Fruit fly (Drosophila melanogaster) whole organism, prepupa: Measurements from ENCODE around the gene Ork1.

Experiments
- CG10631 ChIP-seq: fragments of 200-800 bp; sonication (Bioruptor generic); optimal IDR thresholded peaks from 2 replicates; lab custom pipeline; 2016; ENCODE audit warnings: missing biosample characterization, missing genetic modification characterization
- CG11294 ChIP-seq: fragments of 200-800 bp; sonication (Bioruptor generic); IDR thresholded peaks from 2 replicates; pipeline ENCODE4 v1.3.6; 2022; ENCODE audit warnings: missing biosample characterization, missing genetic modification characterization
- CG16779 ChIP-seq: fragments of 200-800 bp; sonication (Bioruptor generic); optimal IDR thresholded peaks from 3 replicates; lab custom pipeline; 2017; ENCODE audit warnings: missing biosample characterization, mild to moderate bottlenecking, missing genetic modification characterization
- CG3032 ChIP-seq: fragments of 200-800 bp; optimal IDR thresholded peaks from 2 replicates; lab custom pipeline; 2019; ENCODE audit warnings: missing biosample characterization, mild to moderate bottlenecking, missing genetic modification characterization, moderate library complexity
- CG31627 ChIP-seq: fragments of 200-800 bp; sonication (Bioruptor generic); optimal IDR thresholded peaks from 3 replicates; lab custom pipeline; 2016; ENCODE audit warnings: missing biosample characterization, missing genetic modification characterization
- CG34406 ChIP-seq: fragments of 200-800 bp; sonication (Bioruptor generic); optimal IDR thresholded peaks from 3 replicates; lab custom pipeline; 2016; ENCODE audit warnings: missing biosample characterization, missing genetic modification characterization
- CG3919 ChIP-seq: fragments of 200-800 bp; sonication (Bioruptor generic); optimal IDR thresholded peaks from 3 replicates; lab custom pipeline; 2016; ENCODE audit warnings: missing biosample characterization, missing genetic modification characterization
- CG6276 ChIP-seq: fragments of 200-800 bp; sonication (Bioruptor generic); optimal IDR thresholded peaks from 2 replicates; lab custom pipeline; 2017; ENCODE audit warnings: missing biosample characterization, mild to moderate bottlenecking, missing genetic modification characterization
- CG6792 ChIP-seq: fragments of 200-800 bp; sonication (Bioruptor generic); optimal IDR thresholded peaks from 3 replicates; lab custom pipeline; 2016; ENCODE audit warnings: missing biosample characterization, missing genetic modification characterization
- CG6808 ChIP-seq: fragments of 200-800 bp; sonication (Bioruptor generic); optimal IDR thresholded peaks from 3 replicates; lab custom pipeline; 2017; ENCODE audit warnings: missing biosample characterization, missing genetic modification characterization, mild to moderate bottlenecking, moderate library complexity, missing genetic modification reagents
- CG6854 ChIP-seq: fragments of 200-800 bp; sonication (Bioruptor generic); optimal IDR thresholded peaks from 2 replicates; lab custom pipeline; 2017; ENCODE audit warnings: missing biosample characterization, mild to moderate bottlenecking, missing genetic modification characterization
- CG8119 ChIP-seq: fragments of 200-800 bp; sonication (Bioruptor generic); IDR thresholded peaks from 3 replicates; pipeline ENCODE4 v1.3.6; 2022; ENCODE audit warnings: missing biosample characterization, missing genetic modification characterization
- CG8319 ChIP-seq: fragments of 200-800 bp; sonication (Bioruptor generic); optimal IDR thresholded peaks from 3 replicates; lab custom pipeline; 2016; ENCODE audit warnings: missing biosample characterization, missing genetic modification characterization
- CG9139 ChIP-seq: fragments of 200-800 bp; sonication (Bioruptor generic); optimal IDR thresholded peaks from 3 replicates; lab custom pipeline; 2017; ENCODE audit warnings: missing biosample characterization, mild to moderate bottlenecking, missing genetic modification characterization
- Eip75B ChIP-seq: fragments of 200-800 bp; sonication (Bioruptor generic); optimal IDR thresholded peaks from 3 replicates; lab custom pipeline; 2016; ENCODE audit warnings: missing biosample characterization, missing genetic modification characterization
- Eip78C ChIP-seq: fragments of 200-800 bp; sonication (Bioruptor generic); peaks from one replicate; lab custom pipeline; 2016; ENCODE audit warnings: missing biosample characterization, missing genetic modification characterization
- Eip93F ChIP-seq: fragments of 200-800 bp; sonication (Bioruptor generic); optimal IDR thresholded peaks from 2 replicates; lab custom pipeline; 2016; ENCODE audit warnings: missing biosample characterization, mild to moderate bottlenecking, missing genetic modification characterization
- Ets21C ChIP-seq: fragments of 200-800 bp; sonication (Bioruptor generic); optimal IDR thresholded peaks from 3 replicates; lab custom pipeline; 2016; ENCODE audit warnings: missing biosample characterization, missing genetic modification characterization
- Gug ChIP-seq: fragments of 200-800 bp; sonication (Bioruptor generic); IDR thresholded peaks from 2 replicates; pipeline ENCODE4 v1.3.6; 2022; ENCODE audit warnings: missing biosample characterization, missing genetic modification characterization
- Hr4 ChIP-seq: fragments of 200-800 bp; sonication (Bioruptor generic); optimal IDR thresholded peaks from 3 replicates; lab custom pipeline; 2016; ENCODE audit warnings: missing biosample characterization, missing genetic modification characterization
- Met ChIP-seq: fragments of 200-800 bp; sonication (Bioruptor generic); optimal IDR thresholded peaks from 3 replicates; lab custom pipeline; 2016; ENCODE audit warnings: missing biosample characterization, missing genetic modification characterization
- OdsH ChIP-seq: fragments of 200-800 bp; sonication (Bioruptor generic); optimal IDR thresholded peaks from 3 replicates; lab custom pipeline; 2016; ENCODE audit warnings: missing biosample characterization, missing genetic modification characterization
- Sox102F ChIP-seq: fragments of 200-800 bp; sonication (Bioruptor generic); optimal IDR thresholded peaks from 2 replicates; lab custom pipeline; 2016; ENCODE audit warnings: missing biosample characterization, mild to moderate bottlenecking, missing genetic modification characterization
- Sox14 ChIP-seq: fragments of 200-800 bp; sonication (Bioruptor generic); optimal IDR thresholded peaks from 3 replicates; lab custom pipeline; 2016; ENCODE audit warnings: missing biosample characterization, missing genetic modification characterization
- Sox15 ChIP-seq: fragments of 200-800 bp; sonication (Bioruptor generic); optimal IDR thresholded peaks from 3 replicates; lab custom pipeline; 2016; ENCODE audit warnings: missing biosample characterization, missing genetic modification characterization
- achi ChIP-seq: fragments of 200-800 bp; sonication (Bioruptor generic); optimal IDR thresholded peaks from 3 replicates; lab custom pipeline; 2016; ENCODE audit warnings: missing biosample characterization, missing genetic modification characterization
- acj6 ChIP-seq: fragments of 200-800 bp; sonication (Bioruptor generic); optimal IDR thresholded peaks from 3 replicates; lab custom pipeline; 2016; ENCODE audit warnings: missing biosample characterization, missing genetic modification characterization
- cyc ChIP-seq: fragments of 200-800 bp; sonication (Bioruptor generic); optimal IDR thresholded peaks from 3 replicates; lab custom pipeline; 2016; ENCODE audit warnings: missing biosample characterization, missing genetic modification characterization
- dac ChIP-seq: fragments of 200-800 bp; sonication (Bioruptor generic); optimal IDR thresholded peaks from 2 replicates; lab custom pipeline; 2017; ENCODE audit warnings: missing biosample characterization, mild to moderate bottlenecking, missing genetic modification characterization
- dsx ChIP-seq: fragments of 200-800 bp; optimal IDR thresholded peaks from 3 replicates; lab custom pipeline; 2019; ENCODE audit warnings: missing biosample characterization, mild to moderate bottlenecking, missing genetic modification characterization, moderate library complexity; ENCODE audit not compliant: poor library complexity, severe bottlenecking
- eg ChIP-seq: fragments of 200-800 bp; sonication (Bioruptor generic); IDR thresholded peaks from 3 replicates; pipeline ENCODE4 v1.3.6; 2022; ENCODE audit warnings: missing biosample characterization, missing genetic modification characterization
- esn ChIP-seq: fragments of 200-800 bp; sonication (Bioruptor generic); optimal IDR thresholded peaks from 2 replicates; lab custom pipeline; 2016; ENCODE audit warnings: missing biosample characterization, mild to moderate bottlenecking, missing genetic modification characterization, moderate library complexity
- fd59A ChIP-seq: fragments of 200-800 bp; sonication (Bioruptor generic); optimal IDR thresholded peaks from 2 replicates; lab custom pipeline; 2017; ENCODE audit warnings: missing biosample characterization, mild to moderate bottlenecking, missing genetic modification characterization, missing genetic modification reagents
- fd85E ChIP-seq: fragments of 200-800 bp; sonication (Bioruptor generic); optimal IDR thresholded peaks from 3 replicates; lab custom pipeline; 2016; ENCODE audit warnings: missing biosample characterization, missing genetic modification characterization
- fkh ChIP-seq: fragments of 200-800 bp; sonication (Bioruptor generic); optimal IDR thresholded peaks from 3 replicates; lab custom pipeline; 2017; ENCODE audit warnings: missing biosample characterization, mild to moderate bottlenecking, missing genetic modification characterization, moderate library complexity
- lz ChIP-seq: fragments of 200-800 bp; sonication (Bioruptor generic); optimal IDR thresholded peaks from 3 replicates; lab custom pipeline; 2016; ENCODE audit warnings: missing biosample characterization, missing genetic modification characterization
- net ChIP-seq: fragments of 200-800 bp; sonication (Bioruptor generic); optimal IDR thresholded peaks from 3 replicates; lab custom pipeline; 2016; ENCODE audit warnings: missing biosample characterization, missing genetic modification characterization
- pdm3 ChIP-seq: fragments of 200-800 bp; sonication (Bioruptor generic); optimal IDR thresholded peaks from 3 replicates; lab custom pipeline; 2016; ENCODE audit warnings: missing biosample characterization, missing genetic modification characterization
- salr ChIP-seq, 2 experiments: fragments of 200-800 bp; sonication (Bioruptor generic); optimal IDR thresholded peaks; 3 replicates each; lab custom pipeline; 2016 to 2018; ENCODE audit warnings: missing biosample characterization in 2 of 2, missing genetic modification characterization in 2 of 2, mild to moderate bottlenecking in 1 of 2
- spab ChIP-seq: fragments of 200-800 bp; sonication (Bioruptor generic); optimal IDR thresholded peaks from 2 replicates; lab custom pipeline; 2017; ENCODE audit warnings: missing biosample characterization, mild to moderate bottlenecking, missing genetic modification characterization, missing genetic modification reagents
- ss ChIP-seq, 2 experiments: fragments of 200-800 bp; sonication (Bioruptor generic); optimal IDR thresholded peaks; 2 replicates in 1 of 2; 3 replicates in 1 of 2; lab custom pipeline; 2017 to 2018; ENCODE audit warnings: mild to moderate bottlenecking in 2 of 2, missing biosample characterization in 2 of 2, missing genetic modification characterization in 2 of 2, moderate library complexity in 1 of 2
- svp ChIP-seq: fragments of 200-800 bp; sonication (Bioruptor generic); peaks from one replicate; lab custom pipeline; 2016; ENCODE audit warnings: missing biosample characterization, missing genetic modification characterization
- topi ChIP-seq: fragments of 200-800 bp; sonication (Bioruptor generic); optimal IDR thresholded peaks from 3 replicates; lab custom pipeline; 2016; ENCODE audit warnings: missing biosample characterization, missing genetic modification characterization

The Ork1 gene

DNA sequence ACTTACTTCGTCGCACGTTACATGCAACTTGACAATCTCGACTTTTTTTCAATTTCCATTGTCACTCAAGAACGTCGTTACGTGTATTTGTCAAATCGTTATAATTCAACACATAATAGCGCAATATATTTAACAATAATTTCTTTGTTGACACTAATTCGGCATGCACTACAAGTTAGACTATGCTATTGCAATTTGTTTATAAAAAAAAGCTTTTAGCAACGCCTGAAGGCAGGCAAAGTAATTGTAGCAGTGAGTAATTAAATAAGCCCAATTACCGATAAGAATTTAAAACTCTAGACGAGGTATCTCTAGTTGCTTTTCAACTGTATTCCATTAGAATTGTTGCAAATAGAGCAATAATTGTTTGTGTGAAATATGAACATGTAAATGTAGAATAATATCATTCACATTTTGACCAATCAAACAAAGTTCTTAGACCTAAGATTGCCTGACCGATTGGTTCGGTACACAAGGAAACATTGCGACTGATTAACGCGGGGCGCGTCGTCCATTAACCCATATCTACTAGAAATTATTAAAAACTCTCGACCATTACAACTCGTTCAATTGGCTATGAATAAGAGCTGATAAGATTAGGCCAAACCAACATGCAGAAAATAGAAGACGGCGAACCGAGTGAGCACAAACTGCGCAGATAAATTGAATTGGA is 50.0 kb downstream of the Ork1 start:
- TF ChIP-seq fkh (peak; percentile 42), CG6792 (GFP tag; lab: Kevin White, UChicago) (no peak), svp (peak; percentile 26), CG11294 (no peak)

DNA sequence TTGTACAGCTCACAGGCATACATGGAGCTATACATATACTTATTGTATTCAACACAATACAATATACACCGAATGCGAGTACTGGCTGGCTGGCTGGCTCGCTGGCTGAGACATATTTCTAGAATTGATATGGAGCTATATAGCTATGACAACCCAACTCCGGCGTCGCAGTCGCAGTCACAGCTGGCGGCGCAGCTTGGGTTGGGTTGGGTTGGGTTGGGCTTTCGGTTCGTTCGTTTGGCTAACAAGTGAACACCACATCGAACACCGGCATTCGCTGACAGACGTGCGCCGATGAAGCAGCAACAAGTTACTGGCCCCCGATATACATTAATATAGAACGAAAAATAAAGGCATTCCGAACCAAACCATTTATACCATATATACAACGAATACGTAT is 52.1 kb downstream of the Ork1 start, which contains the start of gene CG15210:
TSS of gene CG15210 (plus strand) at position 269 of the 400 bp plus-strand sequence.
- peak; percentile 29 for TF ChIP-seq Eip78C
- no peak for TF ChIP-seq achi
- TF ChIP-seq fkh, result peak; percentile 27
- no peak for TF ChIP-seq Sox14 (GFP tag; lab: Kevin White, UChicago)
- TF ChIP-seq CG8319 (GFP tag; lab: Kevin White, UChicago), result no peak
- TF ChIP-seq Ets21C (GFP tag; lab: Kevin White, UChicago), result no peak
- TF ChIP-seq svp, result peak; percentile 53
- TF ChIP-seq Hr4, result no peak

DNA sequence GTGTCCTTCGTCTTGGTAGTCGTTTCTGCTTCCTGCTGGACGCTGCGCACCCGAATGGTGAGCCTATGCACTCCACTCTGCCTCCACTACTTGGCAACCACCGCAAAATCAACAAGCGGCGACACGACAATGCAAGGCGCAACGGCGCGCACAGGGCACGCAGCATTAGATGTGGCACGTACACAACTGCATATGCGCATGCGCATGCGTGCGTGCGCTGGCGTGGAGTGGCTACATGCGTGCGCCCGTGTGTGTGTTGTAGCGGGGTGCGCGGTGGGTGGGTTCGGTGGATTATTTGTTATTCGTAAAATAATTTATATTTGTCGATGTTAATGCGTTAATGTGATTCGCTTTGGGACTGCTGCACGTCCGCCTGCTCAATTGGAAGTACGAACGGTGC is 55.4 kb downstream of the Ork1 start:
- TF ChIP-seq CG9139 (GFP tag; lab: Kevin White, UChicago) (no peak), Ets21C (GFP tag; lab: Kevin White, UChicago) (no peak), CG6276 (GFP tag; lab: Kevin White, UChicago) (no peak), CG6854 (no peak), CG6808 (GFP tag; lab: Kevin White, UChicago) (no peak), acj6 (GFP tag; lab: Kevin White, UChicago) (no peak), Gug (GFP tag; lab: Robert Waterston, UW) (no peak), ss (GFP tag; optimal IDR thresholded peaks at IDR 0.05; lab: Kevin White, UChicago) (no peak), Sox14 (GFP tag; lab: Kevin White, UChicago) (no peak), fd59A (GFP tag; lab: Kevin White, UChicago) (no peak), CG8119 (GFP tag; lab: Robert Waterston, UW) (no peak), CG6792 (GFP tag; lab: Kevin White, UChicago) (no peak)

DNA sequence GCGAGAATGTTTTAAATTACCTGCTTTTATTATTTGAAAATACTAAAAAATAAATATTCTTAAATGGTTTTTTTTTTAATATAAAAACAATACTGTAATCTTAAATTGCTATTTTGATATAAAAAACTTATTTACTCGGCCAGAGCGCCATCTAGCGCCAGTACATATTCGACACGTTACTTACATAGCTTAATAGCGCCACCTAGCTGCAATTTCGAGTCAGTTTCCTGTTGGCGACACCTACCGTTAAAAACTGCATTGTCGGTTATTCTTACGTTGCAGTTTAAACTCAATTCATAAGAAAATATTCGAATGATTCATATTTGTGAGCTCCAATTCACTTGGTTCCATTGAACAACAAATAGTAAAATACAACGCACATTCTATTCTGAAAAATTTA is 58.7 kb downstream of the Ork1 start:
- TF ChIP-seq Sox102F (GFP tag; lab: Kevin White, UChicago) (peak; percentile 12), CG31627 (peak; percentile 76), spab (GFP tag; lab: Kevin White, UChicago) (no peak), svp (no peak), topi (GFP tag; lab: Kevin White, UChicago) (peak; percentile 36), eg (GFP tag; lab: Robert Waterston, UW) (no peak), Eip75B (GFP tag; lab: Kevin White, UChicago) (peak; percentile 4), fd59A (GFP tag; lab: Kevin White, UChicago) (no peak), net (GFP tag; lab: Kevin White, UChicago) (no peak), CG3919 (GFP tag; lab: Kevin White, UChicago) (peak; percentile 41), CG6276 (GFP tag; lab: Kevin White, UChicago) (no peak), Eip78C (peak; percentile 75), Sox14 (GFP tag; lab: Kevin White, UChicago) (peak; percentile 23), CG3032 (peak; percentile 34), fkh (peak; percentile 45), acj6 (GFP tag; lab: Kevin White, UChicago) (peak; percentile 43), dsx (GFP tag; lab: Kevin White, UChicago) (no peak), CG16779 (no peak), achi (no peak), Sox15 (GFP tag; lab: Kevin White, UChicago) (peak; percentile 9), cyc (GFP tag; lab: Kevin White, UChicago) (peak; percentile 71), Met (peak; percentile 49), OdsH (GFP tag; lab: Kevin White, UChicago) (peak; percentile 33), pdm3 (GFP tag; lab: Kevin White, UChicago) (peak; percentile 56), esn (GFP tag; lab: Kevin White, UChicago) (peak; percentile 64), Eip93F (GFP tag; lab: Kevin White, UChicago) (no peak), salr (GFP tag; optimal IDR thresholded peaks at IDR 0.05; lab: Kevin White, UChicago) (peak in 1 of 2 experiments; percentile 0), CG6808 (GFP tag; lab: Kevin White, UChicago) (no peak), CG10631 (peak; percentile 16), Ets21C (GFP tag; lab: Kevin White, UChicago) (no peak), fd85E (no peak), CG34406 (GFP tag; lab: Kevin White, UChicago) (no peak), CG6792 (GFP tag; lab: Kevin White, UChicago) (peak; percentile 26), lz (GFP tag; lab: Kevin White, UChicago) (peak; percentile 72), dac (GFP tag; lab: Kevin White, UChicago) (no peak)
